Worm (Caenorhabditis elegans) whole organism, midembryonic: ENCODE measurements around the gene C05E11.2.

Source experiments
- flt-1 ChIP-seq: fragments of 200-800 bp; sonication (Bioruptor generic); IDR thresholded peaks from 2 replicates; pipeline ENCODE4 v1.3.6; 2022; ENCODE audit warnings: missing genetic modification characterization, missing compliant biosample characterization
- tab-1 ChIP-seq: fragments of 200-800 bp; sonication (Bioruptor generic); IDR thresholded peaks from 2 replicates; pipeline ENCODE4 v1.3.6; 2022; ENCODE audit warnings: missing genetic modification characterization, missing compliant biosample characterization
- ztf-29 ChIP-seq: fragments of 200-800 bp; sonication (Bioruptor generic); IDR thresholded peaks from 2 replicates; pipeline ENCODE4 v1.3.6; 2022; ENCODE audit warnings: missing genetic modification reagents, missing genetic modification characterization, missing compliant biosample characterization

DNA sequence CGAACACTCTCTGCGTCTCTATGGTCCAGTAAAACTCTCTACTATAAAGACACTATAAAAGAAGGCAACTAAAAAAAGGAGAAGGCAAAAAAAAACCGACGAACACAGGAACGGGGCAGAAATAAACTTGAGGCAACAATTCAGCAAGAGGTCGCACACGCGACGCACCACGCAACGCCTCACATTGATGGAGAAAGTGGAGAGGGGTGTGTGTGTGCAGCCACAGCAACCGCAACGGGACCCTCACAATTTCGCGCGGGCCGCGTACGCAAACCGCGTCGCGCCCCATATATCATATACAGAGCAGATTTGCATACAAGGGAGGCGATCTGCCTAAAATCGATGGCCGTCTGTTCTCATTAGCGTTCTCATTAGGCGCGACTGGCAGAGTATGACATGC is 30.1 kb downstream of the C05E11.2 start:
- 0 out of 2 replicates have a peak, but pooled peaks have one; percentile 55 for TF ChIP-seq flt-1 (GFP tag; lab: Robert Waterston, UW)
- TF ChIP-seq tab-1, result no peak
- no peak for TF ChIP-seq ztf-29 (GFP tag; lab: Robert Waterston, UW)
